Worm (Caenorhabditis elegans) whole organism, early embryonic: Measurements from ENCODE around the gene mtm-9.

Experiments used
- aly-1 ChIP-seq: sonication (generic microtip); optimal IDR thresholded peaks from 2 replicates; lab custom pipeline; 2016; ENCODE audit warnings: missing genetic modification characterization, missing compliant biosample characterization
- ama-1 ChIP-seq: fragments of 150-350 bp; optimal IDR thresholded peaks from 2 replicates; lab custom pipeline; 2014
- ceh-13 ChIP-seq: fragments of 200-800 bp; sonication (Bioruptor generic); optimal IDR thresholded peaks from 2 replicates; lab custom pipeline; 2018; ENCODE audit warnings: mild to moderate bottlenecking, missing genetic modification characterization, missing compliant biosample characterization
- ets-7 ChIP-seq: sonication (generic microtip); optimal IDR thresholded peaks from 2 replicates; lab custom pipeline; 2016; ENCODE audit warnings: missing genotype, missing genetic modification characterization, missing compliant biosample characterization
- flt-1 ChIP-seq: fragments of 200-800 bp; sonication (Bioruptor generic); IDR thresholded peaks from 2 replicates; pipeline ENCODE4 v1.3.6; 2022; ENCODE audit warnings: missing genetic modification characterization, missing compliant biosample characterization
- hmg-4 ChIP-seq: fragments of 200-800 bp; sonication (Bioruptor generic); optimal IDR thresholded peaks from 2 replicates; lab custom pipeline; 2018; ENCODE audit warnings: mild to moderate bottlenecking, missing genetic modification characterization, missing compliant biosample characterization
- hnd-1 ChIP-seq: sonication (generic microtip); optimal IDR thresholded peaks from 2 replicates; lab custom pipeline; 2016; ENCODE audit warnings: missing genetic modification characterization, missing compliant biosample characterization
- sea-1 ChIP-seq: fragments of 200-800 bp; sonication (Bioruptor generic); conservative IDR thresholded peaks from 2 replicates; pipeline ENCODE4 v1.3.6; 2022; ENCODE audit warnings: missing genetic modification characterization, missing compliant biosample characterization
- tbx-37 ChIP-seq: fragments of 200-800 bp; sonication (Bioruptor generic); conservative IDR thresholded peaks from 2 replicates; pipeline ENCODE4 v1.3.6; 2022; ENCODE audit warnings: missing genetic modification reagents, missing genetic modification characterization, missing compliant biosample characterization

- TF ChIP-seq ets-7 (tag; lab: Kevin White, UChicago) (no peak), hnd-1 (tag; lab: Kevin White, UChicago) (no peak), flt-1 (no peak), sea-1 (GFP tag; lab: Robert Waterston, UW) (no peak), ama-1 (no peak), ceh-13 (no peak), aly-1 (tag; lab: Kevin White, UChicago) (no peak), hmg-4 (GFP tag; lab: Kevin White, UChicago) (no peak), tbx-37 (GFP tag; lab: Robert Waterston, UW) (no peak)
Observed at ce11 chrV:3712955-3713354, 30.4 kb upstream of the mtm-9 start.
